Worm (Caenorhabditis elegans): ENCODE measurements around the gene F35C11.2.

The F35C11.2 gene

DNA sequence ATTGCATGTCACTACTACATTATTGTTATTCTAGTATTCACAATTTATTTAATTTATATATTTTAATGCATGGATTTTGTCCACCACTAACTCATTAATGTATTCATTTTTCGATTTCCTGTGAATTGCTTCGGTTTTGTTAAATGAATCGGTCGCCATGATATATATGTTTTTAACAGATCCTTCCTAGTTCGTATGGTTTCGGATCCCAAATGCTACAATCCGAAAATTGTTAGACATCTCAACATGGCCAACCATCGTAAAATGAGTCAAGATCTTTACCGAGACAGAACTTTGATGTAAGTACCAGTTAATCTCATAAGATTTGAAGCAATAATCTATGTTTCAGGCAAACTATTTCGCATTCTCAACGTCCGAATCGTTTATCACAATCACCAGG is 24.4 kb upstream of the F35C11.2 start:
- TF ChIP-seq lin-32 (GFP tag; optimal IDR thresholded peaks at IDR 0.05) (no peak), pha-4 (tag; optimal IDR thresholded peaks at IDR 0.05) (no peak), nhr-76 (tag; optimal IDR thresholded peaks at IDR 0.05) (no peak)

DNA sequence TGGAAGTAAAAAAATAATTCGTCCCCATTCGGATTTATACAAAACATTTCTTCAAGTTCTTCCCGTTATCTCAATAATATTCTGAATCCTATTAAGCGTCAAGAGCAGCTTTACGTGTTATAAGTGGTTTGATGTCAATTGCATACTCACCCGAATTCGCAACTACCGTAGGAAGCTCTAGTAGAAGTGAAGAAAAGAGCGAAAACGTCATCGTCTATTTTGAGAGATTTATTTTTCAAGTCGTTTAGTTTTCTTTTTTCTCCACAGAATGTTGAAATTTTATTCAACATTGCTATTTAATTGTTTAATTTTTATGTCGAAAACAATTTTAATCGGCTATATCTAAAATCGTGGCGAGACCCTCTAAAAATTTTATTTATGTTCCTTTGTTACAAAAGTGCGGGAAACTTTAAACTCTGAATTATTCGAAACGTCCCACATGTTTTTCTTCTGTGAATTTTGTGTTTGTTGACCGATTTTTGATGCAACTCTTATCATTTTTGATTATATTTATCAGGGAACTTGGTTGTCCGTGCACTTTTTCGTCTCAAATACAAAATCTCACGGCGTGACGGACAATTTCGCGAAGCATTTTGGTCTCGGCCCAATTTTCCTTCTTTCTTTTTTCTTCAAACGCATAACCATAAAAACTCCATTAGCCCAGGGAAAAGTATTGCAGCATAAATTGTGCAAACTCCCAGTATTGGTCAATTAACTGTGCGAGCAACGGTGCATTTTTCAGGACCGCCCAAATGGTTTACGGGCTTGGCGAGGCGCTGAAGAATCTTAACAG is 21.4 kb upstream of the F35C11.2 start, which contains the start of gene tdc-1:
TSS of gene tdc-1 (plus strand) at position 743 of the 793 bp plus-strand sequence.
- TF ChIP-seq ham-2 (GFP tag; optimal IDR thresholded peaks at IDR 0.05) (no peak), unc-120 (tag; optimal IDR thresholded peaks at IDR 0.05; ENCODE audit: poor library complexity, severe bottlenecking) (no peak), unc-39 (tag; optimal IDR thresholded peaks at IDR 0.05) (no peak)

DNA sequence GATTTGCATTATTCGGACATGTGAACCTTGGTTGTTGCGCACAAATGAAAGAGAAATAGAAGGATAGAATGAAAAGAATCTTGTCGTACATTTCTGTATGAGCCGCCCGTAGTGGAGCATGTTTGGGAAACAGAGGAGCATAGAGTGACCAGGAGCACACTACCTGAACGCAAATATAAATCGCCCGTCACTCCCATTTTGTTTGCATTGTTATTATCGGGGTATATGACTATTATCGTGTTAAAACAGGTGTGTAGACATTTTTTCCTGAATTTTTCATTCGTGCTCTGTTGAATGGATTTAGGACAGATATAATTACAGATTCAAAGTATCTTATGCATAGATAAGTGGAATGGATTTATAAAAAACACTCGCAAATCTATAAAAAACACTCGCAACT is 20.7 kb upstream of the F35C11.2 start, which contains the start of gene K01C8.2:
TSS of gene K01C8.2 (minus strand) at position 101 of the 400 bp plus-strand sequence.
- TF ChIP-seq unc-39 (tag; optimal IDR thresholded peaks at IDR 0.05) (no peak), unc-62 (GFP tag; optimal IDR thresholded peaks at IDR 0.05) (no peak), nhr-12 (tag; optimal IDR thresholded peaks at IDR 0.05) (no peak), flh-1 (GFP tag; optimal IDR thresholded peaks at IDR 0.05) (no peak), ces-1 (GFP tag; optimal IDR thresholded peaks at IDR 0.05) (no peak), nhr-237 (tag; optimal IDR thresholded peaks at IDR 0.05) (no peak), lsy-2 (tag; optimal IDR thresholded peaks at IDR 0.05) (no peak), nhr-2 (tag; optimal IDR thresholded peaks at IDR 0.05) (no peak), bed-3 (GFP tag; optimal IDR thresholded peaks at IDR 0.05) (no peak), lin-32 (GFP tag; optimal IDR thresholded peaks at IDR 0.05) (no peak), lin-13 (tag; optimal IDR thresholded peaks at IDR 0.05) (no peak), ham-2 (GFP tag; optimal IDR thresholded peaks at IDR 0.05) (no peak), unc-120 (tag; optimal IDR thresholded peaks at IDR 0.05; ENCODE audit: poor library complexity, severe bottlenecking) (no peak), ceh-83 (GFP tag; optimal IDR thresholded peaks at IDR 0.05) (no peak), nhr-76 (tag; optimal IDR thresholded peaks at IDR 0.05) (no peak), zip-8 (tag; optimal IDR thresholded peaks at IDR 0.05) (no peak), elt-1 (tag; optimal IDR thresholded peaks at IDR 0.05; ENCODE audit: borderline replicate concordance, insufficient read depth) (no peak), mep-1 (tag; optimal IDR thresholded peaks at IDR 0.05) (no peak), sptf-1 (tag; optimal IDR thresholded peaks at IDR 0.05) (no peak)

DNA sequence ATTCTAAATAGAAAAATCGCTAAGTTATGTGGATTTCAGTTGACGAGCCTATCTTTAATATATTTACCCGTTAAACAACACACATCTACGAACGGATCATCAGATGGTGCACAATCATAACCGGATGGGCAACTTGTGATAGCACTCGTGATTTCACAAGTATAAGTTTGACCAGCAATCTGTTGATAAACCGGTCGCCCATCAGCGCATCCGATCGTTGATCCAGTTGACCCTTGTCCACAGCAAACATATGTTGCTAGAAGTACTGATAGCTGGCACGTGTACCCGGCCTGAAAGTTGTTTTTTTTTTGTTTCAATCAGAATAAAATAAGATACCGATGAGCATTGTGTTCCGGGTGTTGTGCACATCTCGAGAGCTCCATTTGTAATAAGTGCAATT is 19.0 kb upstream of the F35C11.2 start:
- TF ChIP-seq nhr-12 (tag; optimal IDR thresholded peaks at IDR 0.05) (no peak), sptf-1 (tag; optimal IDR thresholded peaks at IDR 0.05) (no peak), nhr-2 (tag; optimal IDR thresholded peaks at IDR 0.05) (no peak), ceh-39 (tag; optimal IDR thresholded peaks at IDR 0.05) (no peak), mls-2 (tag; optimal IDR thresholded peaks at IDR 0.05) (no peak), M03D4.4 (tag; optimal IDR thresholded peaks at IDR 0.05) (no peak), zip-8 (tag; optimal IDR thresholded peaks at IDR 0.05) (no peak), ceh-43 (GFP tag; optimal IDR thresholded peaks at IDR 0.05) (no peak), hlh-1 (tag; optimal IDR thresholded peaks at IDR 0.05) (no peak), drap-1 (GFP tag; optimal IDR thresholded peaks at IDR 0.05) (no peak), flh-1 (GFP tag; optimal IDR thresholded peaks at IDR 0.05) (no peak), unc-39 (tag; optimal IDR thresholded peaks at IDR 0.05) (no peak), mab-5 (tag; optimal IDR thresholded peaks at IDR 0.05) (no peak), snpc-4 (tag; optimal IDR thresholded peaks at IDR 0.05) (no peak)

DNA sequence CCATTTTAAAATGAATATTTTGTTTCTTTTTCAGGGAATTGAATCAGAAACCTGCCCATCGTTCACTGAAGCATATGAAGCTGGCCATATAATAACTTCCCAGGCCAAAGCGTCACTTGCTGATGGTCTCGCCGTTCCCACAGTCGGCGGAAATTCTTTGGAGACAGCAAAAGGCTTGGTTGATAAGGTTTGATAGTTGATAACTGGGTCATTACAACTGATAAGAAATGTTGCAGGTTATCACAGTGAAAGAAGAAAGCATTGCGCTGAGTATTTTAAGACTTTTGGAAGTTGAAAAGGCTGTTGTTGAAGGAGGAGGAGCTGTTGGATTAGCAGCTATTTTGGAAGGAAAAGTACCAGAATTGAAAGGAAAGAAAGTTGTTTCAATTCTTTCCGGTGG is 17.9 kb upstream of the F35C11.2 start:
- no peak for TF ChIP-seq unc-39 (tag; optimal IDR thresholded peaks at IDR 0.05)
- TF ChIP-seq lin-13 (tag; optimal IDR thresholded peaks at IDR 0.05): no peak
- TF ChIP-seq cnd-1 (tag; optimal IDR thresholded peaks at IDR 0.05): no peak

DNA sequence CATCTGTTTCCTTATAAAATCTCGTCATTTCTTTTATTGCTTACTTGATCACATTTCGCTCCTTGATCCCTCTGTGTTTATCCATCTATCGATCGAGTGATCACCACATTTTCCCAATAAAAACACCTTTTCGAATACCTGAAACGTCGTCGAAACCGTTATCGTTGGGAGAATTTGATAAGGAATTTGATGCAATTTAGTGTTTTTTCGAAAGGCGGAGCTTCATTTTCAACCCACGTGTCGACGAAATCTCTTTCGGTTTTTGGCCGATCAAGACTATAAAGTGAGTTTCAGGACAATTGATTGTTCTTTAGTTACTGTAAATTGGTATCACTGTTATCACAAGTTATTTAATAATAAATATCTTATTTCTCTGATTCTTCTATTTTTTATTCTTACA is 16.0 kb upstream of the F35C11.2 start, which contains the start of gene srdh-1:
TSS of gene srdh-1 (plus strand) at position 43 of the 400 bp plus-strand sequence.
- TF ChIP-seq blmp-1 (tag; optimal IDR thresholded peaks at IDR 0.05) (no peak), flh-1 (GFP tag; optimal IDR thresholded peaks at IDR 0.05) (no peak), mab-5 (tag; optimal IDR thresholded peaks at IDR 0.05) (no peak), elt-3 (tag; optimal IDR thresholded peaks at IDR 0.05) (no peak), nhr-76 (tag; optimal IDR thresholded peaks at IDR 0.05) (no peak), ztf-11 (tag; optimal IDR thresholded peaks at IDR 0.05) (no peak), elt-1 (tag; optimal IDR thresholded peaks at IDR 0.05; ENCODE audit: borderline replicate concordance, insufficient read depth) (no peak), ceh-43 (GFP tag; optimal IDR thresholded peaks at IDR 0.05) (no peak), ceh-83 (GFP tag; optimal IDR thresholded peaks at IDR 0.05) (no peak), ham-2 (GFP tag; optimal IDR thresholded peaks at IDR 0.05) (no peak), ceh-39 (tag; optimal IDR thresholded peaks at IDR 0.05) (no peak), sem-2 (GFP tag; optimal IDR thresholded peaks at IDR 0.05) (no peak), unc-39 (tag; optimal IDR thresholded peaks at IDR 0.05) (no peak), bed-3 (GFP tag; optimal IDR thresholded peaks at IDR 0.05) (no peak), zip-8 (tag; optimal IDR thresholded peaks at IDR 0.05) (no peak), M03D4.4 (tag; optimal IDR thresholded peaks at IDR 0.05) (no peak), unc-120 (tag; optimal IDR thresholded peaks at IDR 0.05; ENCODE audit: poor library complexity, severe bottlenecking) (no peak), sptf-1 (tag; optimal IDR thresholded peaks at IDR 0.05) (no peak), mls-2 (tag; optimal IDR thresholded peaks at IDR 0.05) (no peak)

All from whole organism, mixed stage, embryonic.